Fruit fly (Drosophila melanogaster) whole organism, embryonic: Measurements from ENCODE around the gene lgs.

Experiments
- Atf-2 ChIP-seq: fragments of 200-800 bp; sonication (Bioruptor generic); optimal IDR thresholded peaks from 2 replicates; lab custom pipeline; 2016; ENCODE audit warnings: missing biosample characterization, missing genetic modification characterization
- B-H2 ChIP-seq: fragments of 200-800 bp; sonication (Bioruptor generic); optimal IDR thresholded peaks from 2 replicates; lab custom pipeline; 2018; ENCODE audit warnings: missing biosample characterization, mild to moderate bottlenecking, missing genetic modification characterization
- CG1024 ChIP-seq: fragments of 200-800 bp; sonication (Bioruptor generic); IDR thresholded peaks from 2 replicates; pipeline ENCODE4 v1.3.6; 2022; ENCODE audit warnings: missing biosample characterization, missing genetic modification characterization
- CG10462 ChIP-seq: fragments of 200-800 bp; sonication (Bioruptor generic); optimal IDR thresholded peaks from 2 replicates; lab custom pipeline; 2016; ENCODE audit warnings: missing biosample characterization, missing genetic modification characterization
- CG10565 ChIP-seq: fragments of 200-800 bp; sonication (Bioruptor generic); optimal IDR thresholded peaks from 3 replicates; lab custom pipeline; 2016; ENCODE audit warnings: missing biosample characterization, mild to moderate bottlenecking, missing genetic modification characterization
- CG11723 ChIP-seq: fragments of 200-800 bp; sonication (Bioruptor generic); optimal IDR thresholded peaks from 2 replicates; lab custom pipeline; 2017; ENCODE audit warnings: missing biosample characterization, mild to moderate bottlenecking, missing genetic modification characterization
- CG12104 ChIP-seq: fragments of 200-800 bp; sonication (Bioruptor generic); optimal IDR thresholded peaks from 3 replicates; lab custom pipeline; 2016; ENCODE audit warnings: missing biosample characterization, missing genetic modification characterization
- CG14014 ChIP-seq: fragments of 200-800 bp; sonication (Bioruptor generic); IDR thresholded peaks from 2 replicates; pipeline ENCODE4 v1.3.6; 2022; ENCODE audit warnings: missing biosample characterization, missing genetic modification characterization
- CG14710 ChIP-seq: fragments of 200-800 bp; sonication (Bioruptor generic); optimal IDR thresholded peaks from 3 replicates; lab custom pipeline; 2019; ENCODE audit warnings: missing biosample characterization, mild to moderate bottlenecking, missing genetic modification characterization, moderate library complexity
- CG1603 ChIP-seq: fragments of 200-800 bp; sonication (Bioruptor generic); optimal IDR thresholded peaks from 2 replicates; lab custom pipeline; 2019; ENCODE audit warnings: missing biosample characterization, mild to moderate bottlenecking, missing genetic modification characterization, moderate library complexity
- CG2120 ChIP-seq: fragments of 200-800 bp; sonication (Bioruptor generic); optimal IDR thresholded peaks from 3 replicates; lab custom pipeline; 2016; ENCODE audit warnings: missing biosample characterization, missing genetic modification characterization
- CG30020 ChIP-seq: fragments of 200-800 bp; optimal IDR thresholded peaks from 2 replicates; lab custom pipeline; 2019; ENCODE audit warnings: missing biosample characterization, mild to moderate bottlenecking, missing genetic modification characterization, moderate library complexity
- CG3995 ChIP-seq: fragments of 200-800 bp; sonication (Bioruptor generic); optimal IDR thresholded peaks from 3 replicates; lab custom pipeline; 2016; ENCODE audit warnings: missing biosample characterization, missing genetic modification characterization
- CG4820 ChIP-seq: fragments of 200-800 bp; sonication (Bioruptor generic); optimal IDR thresholded peaks from 3 replicates; lab custom pipeline; 2016; ENCODE audit warnings: missing biosample characterization, missing genetic modification characterization
- CG6854 ChIP-seq: fragments of 200-800 bp; sonication (Bioruptor generic); optimal IDR thresholded peaks from 3 replicates; lab custom pipeline; 2017; ENCODE audit warnings: missing biosample characterization, mild to moderate bottlenecking, missing genetic modification characterization
- CG7357 ChIP-seq: fragments of 200-800 bp; sonication (Bioruptor generic); IDR thresholded peaks from 3 replicates; pipeline ENCODE4 v1.3.6; 2022; ENCODE audit warnings: missing biosample characterization, missing genetic modification characterization
- CG8290 ChIP-seq, 3 experiments: fragments of 200-800 bp; sonication (Bioruptor generic); optimal IDR thresholded peaks; 2 replicates each; lab custom pipeline; 2016 to 2019; ENCODE audit warnings: missing biosample characterization in 3 of 3, missing genetic modification characterization in 3 of 3, mild to moderate bottlenecking in 2 of 3, moderate library complexity in 1 of 3
- D19B ChIP-seq: fragments of 200-800 bp; sonication (Bioruptor generic); optimal IDR thresholded peaks from 2 replicates; lab custom pipeline; 2017; ENCODE audit warnings: missing biosample characterization, mild to moderate bottlenecking, missing genetic modification characterization
- Dfd ChIP-seq, 2 experiments: fragments of >200 bp; optimal IDR thresholded peaks; 2 replicates each; lab custom pipeline; 2017; ENCODE audit warnings: missing biosample characterization in 2 of 2, missing genetic modification characterization in 2 of 2
- Gsc ChIP-seq: fragments of 200-800 bp; sonication (Bioruptor generic); IDR thresholded peaks from 2 replicates; pipeline ENCODE4 v1.3.6; 2022; ENCODE audit warnings: missing biosample characterization, missing genetic modification characterization
- Lhr ChIP-seq: fragments of 200-800 bp; sonication (Bioruptor generic); optimal IDR thresholded peaks from 3 replicates; lab custom pipeline; 2017; ENCODE audit warnings: mild to moderate bottlenecking, missing biosample characterization, missing genetic modification reagents, missing genetic modification characterization
- Med ChIP-seq: fragments of 200-800 bp; sonication (Bioruptor generic); peaks from one replicate; lab custom pipeline; 2016; ENCODE audit warnings: missing biosample characterization, missing genetic modification characterization, mild to moderate bottlenecking, inconsistent platforms, moderate library complexity
- NC2α ChIP-seq: fragments of 200-800 bp; sonication (Bioruptor generic); optimal IDR thresholded peaks from 2 replicates; lab custom pipeline; 2016; ENCODE audit warnings: missing biosample characterization, missing genetic modification characterization
- Pdp1 ChIP-seq, 2 experiments: fragments of 200-800 bp; sonication (Bioruptor generic); optimal IDR thresholded peaks; 3 replicates each; lab custom pipeline; 2016; ENCODE audit warnings: missing biosample characterization in 2 of 2, missing genetic modification characterization in 2 of 2, mild to moderate bottlenecking in 1 of 2, moderate library complexity in 1 of 2
- Ptx1 ChIP-seq: fragments of 200-800 bp; sonication (Bioruptor generic); IDR thresholded peaks from 2 replicates; pipeline ENCODE4 v1.3.6; 2022; ENCODE audit warnings: missing biosample characterization, missing genetic modification characterization
- Sox102F ChIP-seq: fragments of 200-800 bp; sonication (Bioruptor generic); optimal IDR thresholded peaks from 2 replicates; lab custom pipeline; 2018; ENCODE audit warnings: missing biosample characterization, mild to moderate bottlenecking, missing genetic modification characterization, moderate library complexity
- TFAM ChIP-seq: fragments of 200-800 bp; sonication (Bioruptor generic); optimal IDR thresholded peaks from 2 replicates; lab custom pipeline; 2017; ENCODE audit warnings: missing biosample characterization, missing genetic modification characterization, inconsistent platforms
- az2 ChIP-seq: fragments of 200-800 bp; sonication (Bioruptor generic); optimal IDR thresholded peaks from 3 replicates; lab custom pipeline; 2016; ENCODE audit warnings: missing biosample characterization, missing genetic modification characterization
- bab2 ChIP-seq: fragments of 200-800 bp; sonication (Bioruptor generic); optimal IDR thresholded peaks from 2 replicates; lab custom pipeline; 2016; ENCODE audit warnings: missing biosample characterization, missing genetic modification characterization
- bigmax ChIP-seq: fragments of 200-800 bp; sonication (Bioruptor generic); optimal IDR thresholded peaks from 2 replicates; lab custom pipeline; 2018; ENCODE audit warnings: missing biosample characterization, mild to moderate bottlenecking, missing genetic modification characterization
- cwo ChIP-seq: fragments of 200-800 bp; sonication (Bioruptor generic); optimal IDR thresholded peaks from 3 replicates; lab custom pipeline; 2017; ENCODE audit warnings: missing biosample characterization, missing genetic modification characterization, mild to moderate bottlenecking, moderate library complexity, missing genetic modification reagents
- emc ChIP-seq: fragments of 200-800 bp; sonication (Bioruptor generic); optimal IDR thresholded peaks from 2 replicates; lab custom pipeline; 2016; ENCODE audit warnings: missing biosample characterization, missing genetic modification characterization
- gce ChIP-seq: fragments of 200-800 bp; sonication (Bioruptor generic); IDR thresholded peaks from 3 replicates; pipeline ENCODE4 v1.3.6; 2022; ENCODE audit warnings: missing biosample characterization, missing genetic modification characterization
- gt ChIP-seq: fragments of 200-800 bp; sonication (Bioruptor generic); IDR thresholded peaks from 2 replicates; pipeline ENCODE4 v1.3.6; 2022; ENCODE audit warnings: missing biosample characterization, missing genetic modification characterization
- hkb ChIP-seq, 2 experiments: fragments of 200-800 bp in 1 of 2; fragments of >200 bp in 1 of 2; sonication (Bioruptor generic) in 1 of 2; IDR thresholded peaks in 1 of 2; optimal IDR thresholded peaks in 1 of 2; 2 replicates each; pipeline versions ENCODE4 v1.3.6 to Lab custom; 2017 to 2022; ENCODE audit warnings: missing biosample characterization in 1 of 2, missing genetic modification characterization in 1 of 2
- nom ChIP-seq: fragments of 200-800 bp; sonication (Bioruptor generic); optimal IDR thresholded peaks from 2 replicates; lab custom pipeline; 2017; ENCODE audit warnings: missing biosample characterization, missing genetic modification characterization, mild to moderate bottlenecking, moderate library complexity, missing genetic modification reagents
- oc ChIP-seq: fragments of 200-800 bp; sonication (Bioruptor generic); optimal IDR thresholded peaks from 2 replicates; lab custom pipeline; 2018; ENCODE audit warnings: missing biosample characterization, mild to moderate bottlenecking, missing genetic modification characterization, moderate library complexity
- pfk ChIP-seq: fragments of 200-800 bp; sonication (Bioruptor generic); optimal IDR thresholded peaks from 2 replicates; lab custom pipeline; 2018; ENCODE audit warnings: missing biosample characterization, mild to moderate bottlenecking, missing genetic modification characterization, moderate library complexity
- pita ChIP-seq: fragments of 200-800 bp; sonication (Bioruptor generic); optimal IDR thresholded peaks from 2 replicates; lab custom pipeline; 2017; ENCODE audit warnings: missing biosample characterization, mild to moderate bottlenecking, missing genetic modification characterization
- pzg ChIP-seq: fragments of 200-800 bp; sonication (Bioruptor generic); optimal IDR thresholded peaks from 3 replicates; lab custom pipeline; 2018; ENCODE audit warnings: missing biosample characterization, mild to moderate bottlenecking, missing genetic modification characterization, moderate library complexity
- row ChIP-seq: fragments of 200-800 bp; sonication (Bioruptor generic); IDR thresholded peaks from 3 replicates; pipeline ENCODE4 v1.3.6; 2022; ENCODE audit warnings: missing biosample characterization, missing genetic modification characterization
- slbo ChIP-seq: fragments of 200-800 bp; sonication (Bioruptor generic); IDR thresholded peaks from 2 replicates; pipeline ENCODE4 v1.3.6; 2022; ENCODE audit warnings: missing biosample characterization, missing genetic modification characterization
- slou ChIP-seq: fragments of 200-800 bp; sonication (Bioruptor generic); optimal IDR thresholded peaks from 3 replicates; lab custom pipeline; 2016; ENCODE audit warnings: missing biosample characterization, missing genetic modification characterization
- tgo ChIP-seq: fragments of 200-800 bp; sonication (Bioruptor generic); IDR thresholded peaks from 3 replicates; pipeline ENCODE4 v1.3.6; 2022; ENCODE audit warnings: missing biosample characterization, missing genetic modification characterization
- tin ChIP-seq: fragments of 200-800 bp; sonication (Bioruptor generic); optimal IDR thresholded peaks from 3 replicates; lab custom pipeline; 2016; ENCODE audit warnings: missing biosample characterization, missing genetic modification characterization
- usp ChIP-seq: fragments of >200 bp; optimal IDR thresholded peaks from 2 replicates; lab custom pipeline; 2017; ENCODE audit warnings: missing biosample characterization, missing genetic modification characterization
- vnd ChIP-seq: fragments of 200-800 bp; sonication (Bioruptor generic); IDR thresholded peaks from 3 replicates; pipeline ENCODE4 v1.3.6; 2022; ENCODE audit warnings: missing biosample characterization, missing genetic modification characterization; ENCODE audit not compliant: partially characterized antibody
- zen ChIP-seq: fragments of 200-800 bp; sonication (Bioruptor generic); optimal IDR thresholded peaks from 3 replicates; lab custom pipeline; 2018; ENCODE audit warnings: missing biosample characterization, mild to moderate bottlenecking, missing genetic modification characterization, moderate library complexity

The lgs gene

DNA sequence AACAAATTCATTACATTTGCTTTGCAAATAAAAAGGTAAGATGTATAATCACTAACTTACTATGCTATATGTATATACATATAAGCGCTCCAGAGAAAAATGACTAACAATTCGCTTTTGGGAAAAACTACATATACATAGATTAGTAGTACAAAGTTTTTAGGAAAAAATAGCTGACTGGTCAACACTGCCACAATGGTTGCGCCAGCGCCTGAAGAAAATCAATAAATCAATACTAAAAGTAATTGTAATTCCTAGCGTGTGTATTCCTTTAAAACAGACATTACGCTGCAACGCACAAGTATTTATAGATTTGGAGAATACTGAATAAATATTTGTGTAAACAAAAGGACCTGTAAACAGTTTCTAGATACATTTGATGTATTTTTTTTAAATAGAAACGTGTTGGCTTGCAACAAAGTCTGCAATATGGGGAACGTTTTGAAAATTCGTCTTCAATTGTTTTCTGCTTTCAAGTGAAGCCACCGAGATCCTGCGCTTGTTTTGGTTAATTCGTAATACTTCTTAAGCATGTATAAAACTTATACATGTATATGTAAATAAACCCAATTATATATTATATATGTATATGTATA lies 2.3 kb upstream of the lgs start (continued):
- no peak for TF ChIP-seq Sox102F (GFP tag; lab: Kevin White, UChicago)
- TF ChIP-seq gce (GFP tag; lab: Robert Waterston, UW): no peak
- no peak for TF ChIP-seq bab2 (GFP tag; lab: Kevin White, UChicago)
- peak; percentile 49 for TF ChIP-seq CG6854 (GFP tag; lab: Kevin White, UChicago)
- TF ChIP-seq CG4820: no peak
- TF ChIP-seq emc (GFP tag; lab: Kevin White, UChicago): no peak
- peak; percentile 94 for TF ChIP-seq B-H2 (GFP tag; lab: Kevin White, UChicago)
- peak; percentile 87 for TF ChIP-seq Med (GFP tag; lab: Kevin White, UChicago)
- TF ChIP-seq hkb (optimal IDR thresholded peaks at IDR 0.05; lab: Kevin White, UChicago): no peak
- 0 out of 2 replicates have a peak, but pooled peaks have one; percentile 22 for TF ChIP-seq hkb (GFP tag; IDR thresholded peaks at IDR 0.05; lab: Robert Waterston, UW)
- no peak for TF ChIP-seq CG10462
- TF ChIP-seq Lhr (GFP tag; lab: Kevin White, UChicago): no peak

DNA sequence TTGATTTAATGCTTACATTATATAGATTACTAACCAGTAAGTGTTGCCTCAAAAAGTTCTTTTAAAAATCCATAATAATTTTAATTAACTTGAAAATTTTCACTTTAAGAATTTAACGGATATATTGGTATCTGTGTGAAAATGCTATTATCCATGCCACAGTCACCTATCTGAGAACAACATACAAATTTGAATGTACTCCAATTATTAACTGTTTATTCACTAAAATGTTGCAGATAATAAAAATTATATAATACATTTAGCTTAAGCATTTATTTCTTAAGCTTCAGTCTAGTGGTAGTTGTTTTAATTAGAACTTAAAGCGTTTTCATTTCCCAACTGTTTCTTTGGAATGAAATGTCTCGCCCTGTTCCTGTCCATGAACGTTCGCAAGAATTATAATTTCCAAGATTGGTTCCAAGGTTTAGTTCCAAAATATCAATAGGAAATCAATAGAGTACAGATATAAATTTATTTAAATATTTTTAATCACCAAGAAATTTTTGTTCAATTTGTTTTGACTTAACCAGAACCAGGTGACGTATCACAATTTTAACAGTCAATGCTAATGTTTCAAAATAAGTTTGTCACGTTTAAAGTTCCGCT lies 1.5 kb upstream of the lgs start, which contains the start of gene CaMKI:
Gene CaMKI, plus strand, starts transcription at position 392 of the 606 bp plus-strand sequence.
- TF ChIP-seq oc (tag; lab: Kevin White, UChicago): no peak
- TF ChIP-seq CG14014 (GFP tag; lab: Robert Waterston, UW): no peak
- no peak for TF ChIP-seq slbo (GFP tag; lab: Robert Waterston, UW)
- peak; percentile 5 for TF ChIP-seq CG14710 (tag; lab: Kevin White, UChicago)
- no peak for TF ChIP-seq tin (GFP tag; lab: Kevin White, UChicago)
- TF ChIP-seq CG12104 (GFP tag; lab: Kevin White, UChicago): no peak
- no peak for TF ChIP-seq Atf-2 (GFP tag; lab: Kevin White, UChicago)
- TF ChIP-seq Gsc (GFP tag; lab: Robert Waterston, UW): no peak
- TF ChIP-seq pzg: peak; percentile 18
- no peak for TF ChIP-seq nom (GFP tag; lab: Kevin White, UChicago)
- no peak for TF ChIP-seq usp (GFP tag; lab: Kevin White, UChicago)
- TF ChIP-seq pita (GFP tag; lab: Kevin White, UChicago): no peak
- no peak for TF ChIP-seq D19B (GFP tag; lab: Kevin White, UChicago)
- peak; percentile 98 for TF ChIP-seq CG30020 (tag; lab: Kevin White, UChicago)
- peak; percentile 95 for TF ChIP-seq CG1024 (GFP tag; lab: Robert Waterston, UW)
- TF ChIP-seq gt (GFP tag; lab: Robert Waterston, UW): no peak
- TF ChIP-seq az2: no peak
- peak; percentile 93 for TF ChIP-seq pfk
- TF ChIP-seq Pdp1 (GFP tag; optimal IDR thresholded peaks at IDR 0.05; lab: Kevin White, UChicago): peak in 1 of 2 experiments; percentile 52
- TF ChIP-seq CG3995 (GFP tag; lab: Kevin White, UChicago): peak; percentile 63
- TF ChIP-seq CG8290 (GFP tag; optimal IDR thresholded peaks at IDR 0.05; lab: Kevin White, UChicago): peak; percentile 14
- TF ChIP-seq CG8290 (tag; optimal IDR thresholded peaks at IDR 0.05; lab: Kevin White, UChicago): peak; percentile 4 to 12
- peak; percentile 90 for TF ChIP-seq CG7357 (GFP tag; lab: Robert Waterston, UW)
- no peak for TF ChIP-seq cwo
- no peak for TF ChIP-seq Ptx1 (GFP tag; lab: Robert Waterston, UW)
- TF ChIP-seq CG1603: peak; percentile 89
- no peak for TF ChIP-seq tgo (GFP tag; lab: Robert Waterston, UW)
- TF ChIP-seq TFAM (GFP tag; lab: Kevin White, UChicago): no peak
- peak; percentile 0 for TF ChIP-seq zen (tag; lab: Kevin White, UChicago)
- peak in 1 of 2 experiments; percentile 58 for TF ChIP-seq Dfd (GFP tag; optimal IDR thresholded peaks at IDR 0.05; lab: Kevin White, UChicago)
- no peak for TF ChIP-seq CG2120 (GFP tag; lab: Kevin White, UChicago)
- no peak for TF ChIP-seq slou
- no peak for TF ChIP-seq vnd
- TF ChIP-seq row: peak; percentile 75
- no peak for TF ChIP-seq bigmax (GFP tag; lab: Kevin White, UChicago)
- peak; percentile 66 for TF ChIP-seq CG11723 (GFP tag; lab: Kevin White, UChicago)
- TF ChIP-seq CG10565 (GFP tag; lab: Kevin White, UChicago): no peak
- TF ChIP-seq NC2α (GFP tag; lab: Kevin White, UChicago): no peak
